Fruit fly (Drosophila melanogaster): Measurements from ENCODE around the gene CG7166.

The CG7166 gene

DNA sequence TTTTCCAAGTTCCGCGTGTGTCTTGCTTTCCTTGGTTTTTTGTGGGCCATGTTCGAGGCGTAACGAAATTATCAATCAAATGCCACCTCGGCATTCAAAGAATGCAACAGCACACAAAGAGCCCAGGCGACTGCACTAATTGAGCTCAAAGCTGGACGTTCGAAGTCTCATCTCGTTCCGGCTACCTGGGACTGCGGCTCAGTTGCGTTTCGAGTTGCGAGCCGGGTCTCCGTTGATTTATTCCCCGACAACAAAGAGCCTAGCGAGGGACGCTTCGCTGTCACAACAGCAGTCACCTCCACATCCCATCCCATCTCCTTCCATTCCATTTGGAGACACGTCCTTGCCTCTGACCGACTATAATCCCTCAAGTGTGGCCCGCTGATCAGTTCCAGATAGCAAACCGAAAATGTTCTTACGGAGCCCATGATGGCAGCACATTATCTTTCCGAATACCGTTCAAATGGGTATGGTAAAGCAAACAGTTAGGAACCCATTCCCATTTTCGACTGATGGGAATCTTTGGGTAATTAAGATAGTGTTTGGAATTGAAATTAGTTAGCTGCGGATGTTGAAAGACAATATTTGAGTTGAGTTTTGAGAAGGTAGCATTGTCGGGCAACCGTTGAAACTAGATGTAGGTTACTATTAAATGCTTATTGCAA lies 17.6 kb upstream of the CG7166 start:
- TF ChIP-seq brk (GFP tag; optimal IDR thresholded peaks at IDR 0.05) = no peak
- no peak for TF ChIP-seq GATAd (GFP tag; optimal IDR thresholded peaks at IDR 0.05)
- TF ChIP-seq dsf (GFP tag; optimal IDR thresholded peaks at IDR 0.05; ENCODE audit: borderline replicate concordance) = no peak
- TF ChIP-seq Myc (optimal IDR thresholded peaks at IDR 0.05) = no peak
- TF ChIP-seq sv (GFP tag; optimal IDR thresholded peaks at IDR 0.05) = no peak
- no peak for TF ChIP-seq dmrt93B (GFP tag; optimal IDR thresholded peaks at IDR 0.05)
- TF ChIP-seq Sp1 (GFP tag; optimal IDR thresholded peaks at IDR 0.05) = no peak

- TF ChIP-seq Hr78 (GFP tag; optimal IDR thresholded peaks at IDR 0.05) (no peak), HLH106 (tag; optimal IDR thresholded peaks at IDR 0.05) (peak; percentile 56), GATAd (GFP tag; optimal IDR thresholded peaks at IDR 0.05) (no peak), Abd-B (GFP tag; optimal IDR thresholded peaks at IDR 0.05) (no peak), Rel (GFP tag; optimal IDR thresholded peaks at IDR 0.05) (no peak), Rel (tag; optimal IDR thresholded peaks at IDR 0.05) (peak; percentile 63), dmrt93B (GFP tag; optimal IDR thresholded peaks at IDR 0.05) (peak; percentile 27), dl (GFP tag; optimal IDR thresholded peaks at IDR 0.05; ENCODE audit: insufficient read depth in 1 of 2, partially characterized antibody in 2 of 2) (no peak), Myc (optimal IDR thresholded peaks at IDR 0.05) (peak; percentile 74), CrebA (GFP tag; optimal IDR thresholded peaks at IDR 0.05; ENCODE audit: borderline replicate concordance) (no peak), OdsH (GFP tag; optimal IDR thresholded peaks at IDR 0.05) (peak; percentile 5), fru (GFP tag; optimal IDR thresholded peaks at IDR 0.05) (no peak), CG9705 (GFP tag; optimal IDR thresholded peaks at IDR 0.05) (peak; percentile 70), sage (GFP tag; optimal IDR thresholded peaks at IDR 0.05) (no peak), Vsx2 (GFP tag; optimal IDR thresholded peaks at IDR 0.05; ENCODE audit: partially characterized antibody) (no peak), sv (GFP tag; optimal IDR thresholded peaks at IDR 0.05) (peak; percentile 10), Sp1 (GFP tag; optimal IDR thresholded peaks at IDR 0.05) (peak; percentile 46), ey (GFP tag; optimal IDR thresholded peaks at IDR 0.05) (no peak), h (GFP tag; optimal IDR thresholded peaks at IDR 0.05) (peak; percentile 15), pan (optimal IDR thresholded peaks at IDR 0.05) (no peak), Hr83 (GFP tag; optimal IDR thresholded peaks at IDR 0.05; ENCODE audit: poor library complexity, severe bottlenecking) (no peak), dsf (GFP tag; optimal IDR thresholded peaks at IDR 0.05; ENCODE audit: borderline replicate concordance) (no peak), Dif (GFP tag; optimal IDR thresholded peaks at IDR 0.05; ENCODE audit: partially characterized antibody) (no peak), usp (GFP tag; optimal IDR thresholded peaks at IDR 0.05) (no peak), Jra (GFP tag; optimal IDR thresholded peaks at IDR 0.05) (no peak), Mio (GFP tag; optimal IDR thresholded peaks at IDR 0.05) (no peak), woc (GFP tag; optimal IDR thresholded peaks at IDR 0.05) (no peak), jim (GFP tag; optimal IDR thresholded peaks at IDR 0.05) (peak; percentile 7), N (GFP tag; optimal IDR thresholded peaks at IDR 0.05) (no peak), CG32264 (GFP tag; optimal IDR thresholded peaks at IDR 0.05) (no peak), br (GFP tag; optimal IDR thresholded peaks at IDR 0.05) (no peak), brk (GFP tag; optimal IDR thresholded peaks at IDR 0.05) (no peak), Hnf4 (GFP tag; optimal IDR thresholded peaks at IDR 0.05) (no peak), foxo (GFP tag; optimal IDR thresholded peaks at IDR 0.05) (no peak), lola (GFP tag; optimal IDR thresholded peaks at IDR 0.05) (no peak), psq (GFP tag; optimal IDR thresholded peaks at IDR 0.05) (no peak), tai (GFP tag; optimal IDR thresholded peaks at IDR 0.05) (no peak), rgr (GFP tag; optimal IDR thresholded peaks at IDR 0.05) (peak; percentile 45), Dfd (GFP tag; optimal IDR thresholded peaks at IDR 0.05) (no peak)
These were observed 15.4 kb upstream of the CG7166 start, which contains the start of gene Atox1 for dm6 chr3L:21640815-21641214. Gene Atox1 (plus strand): TSS chr3L:21640995.

- TF ChIP-seq Hnf4 (GFP tag; optimal IDR thresholded peaks at IDR 0.05) (no peak), CrebA (GFP tag; optimal IDR thresholded peaks at IDR 0.05; ENCODE audit: borderline replicate concordance) (no peak), woc (GFP tag; optimal IDR thresholded peaks at IDR 0.05) (no peak), fru (GFP tag; optimal IDR thresholded peaks at IDR 0.05) (no peak), pan (optimal IDR thresholded peaks at IDR 0.05) (no peak), Abd-B (GFP tag; optimal IDR thresholded peaks at IDR 0.05) (no peak), Myc (optimal IDR thresholded peaks at IDR 0.05) (no peak), usp (GFP tag; optimal IDR thresholded peaks at IDR 0.05) (no peak)
These were observed 13.6 kb upstream of the CG7166 start, which contains the start of gene CG32445 for dm6 chr3L:21639059-21639458. Gene CG32445 (plus strand): TSS chr3L:21639359.

Measured in whole organism, wandering third instar larva.